Worm (Caenorhabditis elegans): Measurements from ENCODE around the gene R10E4.3.
A peak's percentile ranks its signal among the peaks of the same experiment; 100 is the strongest.

The R10E4.3 gene

DNA sequence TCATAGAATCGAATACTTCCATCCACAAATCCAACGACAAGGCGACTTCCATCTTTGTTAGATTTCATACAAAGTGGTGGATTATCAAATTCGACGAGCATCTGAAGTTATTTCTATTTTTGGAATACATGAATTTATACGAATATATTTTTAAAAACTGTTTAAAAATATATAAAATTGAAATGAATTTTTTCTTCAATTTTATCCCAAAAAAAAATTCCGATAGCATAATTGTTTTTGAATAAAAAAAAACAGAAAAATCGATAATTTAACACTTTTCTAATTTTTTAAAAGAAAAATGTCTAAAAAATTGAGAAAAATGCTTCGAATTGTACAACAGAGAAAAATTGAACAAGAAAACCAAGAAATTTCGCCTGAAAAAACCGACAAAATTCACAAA, 39.7 kb downstream of the R10E4.3 start, which contains the start of gene Y44F5A.1 (continued):
- no peak for TF ChIP-seq sup-37 (GFP tag; optimal IDR thresholded peaks at IDR 0.05)

DNA sequence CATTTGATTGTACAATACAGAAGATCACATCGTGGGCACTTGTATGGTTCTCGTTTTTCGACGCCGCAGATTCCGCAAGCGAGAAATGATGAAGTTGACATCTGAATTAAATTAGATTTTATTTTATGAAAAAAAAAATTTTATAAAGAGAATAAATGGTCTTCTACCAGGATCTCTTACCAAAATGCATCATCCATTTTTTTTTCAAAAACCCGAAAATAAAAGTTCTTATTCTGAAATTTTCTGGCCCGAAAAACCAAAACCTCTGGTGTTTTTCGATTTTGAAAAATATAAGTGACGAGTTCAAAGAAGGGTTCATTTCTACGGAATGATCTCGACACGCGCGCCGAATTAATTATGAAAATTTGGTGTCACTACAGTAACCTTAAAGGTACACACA, 43.0 kb downstream of the R10E4.3 start, which contains the start of gene zhit-2:
Gene zhit-2 (minus strand): TSS at position 101 of the 400 bp plus-strand sequence.
- TF ChIP-seq dsc-1 (tag; optimal IDR thresholded peaks at IDR 0.05) (no peak), tbx-2 (tag; optimal IDR thresholded peaks at IDR 0.05) (no peak), skn-1 (tag; optimal IDR thresholded peaks at IDR 0.05) (no peak), nhr-84 (tag; optimal IDR thresholded peaks at IDR 0.05) (no peak), isw-1 (GFP tag; IDR thresholded peaks at IDR 0.05) (no peak), sptf-1 (tag; optimal IDR thresholded peaks at IDR 0.05) (no peak), ama-1 (optimal IDR thresholded peaks at IDR 0.05) (no peak), irx-1 (tag; optimal IDR thresholded peaks at IDR 0.05) (no peak), nhr-19 (GFP tag; conservative IDR thresholded peaks at IDR 0.05) (no peak)

DNA sequence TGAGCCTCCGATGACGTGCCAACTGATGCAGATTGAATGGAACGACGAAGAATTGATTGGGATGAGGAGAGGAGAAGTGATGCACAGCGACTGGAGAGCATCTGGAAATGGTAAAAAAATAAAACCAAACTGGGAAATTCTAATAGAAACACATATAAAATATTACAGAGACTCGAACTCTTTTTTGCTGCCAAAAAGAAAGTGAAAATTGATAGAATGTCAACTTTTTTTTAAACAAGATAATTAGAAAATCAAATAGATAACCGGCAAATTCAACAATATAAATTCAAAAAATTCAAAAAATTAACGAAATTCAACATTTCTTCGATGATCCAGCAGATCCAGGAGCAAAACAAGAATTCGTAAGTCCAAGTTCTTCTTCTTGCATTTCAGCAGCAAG, 43.8 kb downstream of the R10E4.3 start, which contains the start of gene mrpl-21:
Gene mrpl-21 (minus strand): TSS at position 101 of the 400 bp plus-strand sequence.
- TF ChIP-seq efl-1 (optimal IDR thresholded peaks at IDR 0.05), result no peak
- TF ChIP-seq efl-1 (GFP tag; optimal IDR thresholded peaks at IDR 0.05 in 1 of 2), result peak in 1 of 2 experiments; percentile 31
- TF ChIP-seq nhr-85 (tag), result peak; percentile 2
- no peak for TF ChIP-seq unc-98 (GFP tag; IDR thresholded peaks at IDR 0.05)

DNA sequence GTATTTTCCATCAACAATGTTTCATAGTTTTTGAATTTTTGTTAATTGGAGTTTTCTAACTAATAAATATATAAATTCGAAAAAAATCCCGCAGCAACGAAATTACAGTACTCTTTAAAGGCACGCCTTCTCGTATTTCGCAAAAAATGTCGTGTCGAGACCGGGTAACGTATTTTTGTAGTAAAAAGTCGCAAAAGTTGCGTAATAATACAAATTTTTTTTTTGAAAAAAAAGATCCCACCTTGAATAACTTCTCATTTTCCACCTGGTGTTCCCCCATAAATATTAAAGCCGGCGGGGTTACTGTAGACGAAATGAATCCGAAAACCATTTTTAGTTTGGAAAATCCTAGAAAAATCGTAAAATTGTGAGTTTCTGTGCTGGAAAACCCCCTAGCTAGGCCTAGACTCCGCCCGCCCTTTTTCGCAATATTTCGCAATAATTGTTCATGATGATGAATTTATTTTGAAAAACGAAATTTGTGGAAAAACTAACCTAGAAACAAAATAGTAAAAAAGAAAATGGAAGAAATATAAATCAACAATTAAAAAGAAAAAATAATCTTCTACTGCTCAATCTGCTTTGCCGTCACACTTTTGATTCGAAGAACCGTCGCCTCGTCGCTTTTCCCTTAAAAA, 44.9 kb downstream of the R10E4.3 start, which contains the start of gene F43C1.7:
Gene F43C1.7 (minus strand): TSS at position 351 of the 638 bp plus-strand sequence.
- TF ChIP-seq zip-4 (GFP tag; optimal IDR thresholded peaks at IDR 0.05) (peak; percentile 30), skn-1 (tag; optimal IDR thresholded peaks at IDR 0.05) (peak; percentile 66), vab-15 (tag; optimal IDR thresholded peaks at IDR 0.05) (no peak)

DNA sequence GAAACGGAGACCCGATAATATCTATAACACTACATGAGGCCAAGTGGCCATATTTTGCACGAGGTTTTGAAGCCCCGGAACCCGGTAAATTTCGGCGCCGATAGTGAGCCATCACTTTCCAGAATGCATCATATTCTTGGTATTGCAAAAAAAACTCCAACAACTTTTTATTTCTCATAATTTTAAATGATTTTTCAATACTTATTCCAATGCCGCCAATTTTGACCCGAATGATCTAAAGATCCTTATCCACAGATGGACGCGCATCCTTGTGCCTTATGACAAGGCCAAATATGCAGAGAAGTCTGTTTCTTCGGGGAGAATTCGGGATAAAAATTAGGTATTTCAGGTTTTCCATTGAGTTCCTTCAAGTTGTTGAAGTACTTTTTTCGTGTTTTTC, 46.1 kb downstream of the R10E4.3 start:
- TF ChIP-seq nhr-20 (tag; optimal IDR thresholded peaks at IDR 0.05), result peak; percentile 49
- TF ChIP-seq nhr-85 (tag), result peak; percentile 86
- no peak for TF ChIP-seq xbp-1 (tag; optimal IDR thresholded peaks at IDR 0.05)

DNA sequence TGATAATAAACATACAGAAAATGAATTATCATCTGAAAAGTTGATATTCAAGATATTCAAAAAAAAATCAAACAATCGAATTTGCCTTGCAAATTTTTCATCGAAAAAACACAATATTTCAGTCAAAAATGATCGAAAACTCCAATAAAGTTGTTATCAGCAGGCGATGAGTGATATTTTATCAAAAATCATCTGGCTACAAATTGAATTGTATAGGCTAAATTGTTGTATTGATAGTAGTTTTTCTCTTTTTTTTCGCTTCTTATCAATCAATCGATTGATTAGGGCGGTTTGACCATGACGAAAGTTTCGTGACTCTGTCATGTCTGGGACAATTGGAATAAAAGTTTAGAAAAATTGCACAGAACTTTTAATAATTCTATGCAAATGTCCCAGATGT, 47.2 kb downstream of the R10E4.3 start:
- TF ChIP-seq nhr-77 (tag; optimal IDR thresholded peaks at IDR 0.05) (no peak), dsc-1 (tag; optimal IDR thresholded peaks at IDR 0.05) (no peak), alr-1 (tag; optimal IDR thresholded peaks at IDR 0.05; ENCODE audit: borderline replicate concordance) (no peak), elt-3 (tag; optimal IDR thresholded peaks at IDR 0.05) (peak in 3 of 6 experiments; percentile 10 to 51 (median 27)), nhr-237 (tag; optimal IDR thresholded peaks at IDR 0.05) (no peak), lsy-2 (tag; optimal IDR thresholded peaks at IDR 0.05) (peak in 1 of 2 experiments; percentile 3), efl-1 (optimal IDR thresholded peaks at IDR 0.05) (no peak), efl-1 (GFP tag; optimal IDR thresholded peaks at IDR 0.05 in 1 of 2) (peak in 1 of 2 experiments; percentile 90), fkh-10 (GFP tag; optimal IDR thresholded peaks at IDR 0.05) (no peak), sox-4 (tag; optimal IDR thresholded peaks at IDR 0.05) (no peak), vab-15 (tag; optimal IDR thresholded peaks at IDR 0.05) (no peak), fos-1 (tag; optimal IDR thresholded peaks at IDR 0.05) (no peak), ets-5 (GFP tag; IDR thresholded peaks at IDR 0.05) (no peak), aly-2 (tag; optimal IDR thresholded peaks at IDR 0.05) (no peak), elt-2 (tag; optimal IDR thresholded peaks at IDR 0.05) (peak; percentile 87), fkh-8 (tag; optimal IDR thresholded peaks at IDR 0.05) (no peak), fkh-4 (tag; optimal IDR thresholded peaks at IDR 0.05; ENCODE audit: borderline replicate concordance) (no peak), C34B4.2 (tag; optimal IDR thresholded peaks at IDR 0.05) (no peak), ceh-8 (GFP tag; optimal IDR thresholded peaks at IDR 0.05) (no peak), lir-3 (tag; optimal IDR thresholded peaks at IDR 0.05; ENCODE audit: poor library complexity) (no peak), mef-2 (tag; optimal IDR thresholded peaks at IDR 0.05) (no peak), ztf-4 (tag; optimal IDR thresholded peaks at IDR 0.05) (no peak), hlh-17 (GFP tag; optimal IDR thresholded peaks at IDR 0.05; ENCODE audit: borderline replicate concordance) (no peak), tbx-2 (tag; optimal IDR thresholded peaks at IDR 0.05) (no peak), nhr-47 (tag; optimal IDR thresholded peaks at IDR 0.05) (no peak), unc-130 (tag; optimal IDR thresholded peaks at IDR 0.05) (no peak), ama-1 (optimal IDR thresholded peaks at IDR 0.05) (no peak), nhr-20 (tag; optimal IDR thresholded peaks at IDR 0.05) (peak; percentile 76), lin-35 (GFP tag; optimal IDR thresholded peaks at IDR 0.05) (peak in 1 of 2 experiments; percentile 13)
